Worm (Caenorhabditis elegans) whole organism, L2 larva: ENCODE results near the gene F09G2.1.

Experiments used
- C34F6.9 ChIP-seq: fragments of 150-350 bp; optimal IDR thresholded peaks from 2 replicates; lab custom pipeline; 2014; ENCODE audit warnings: missing biosample characterization, missing genetic modification characterization
- F13H6.1 ChIP-seq: sonication (generic microtip); optimal IDR thresholded peaks from 2 replicates; lab custom pipeline; 2016; ENCODE audit warnings: missing genetic modification characterization, missing compliant biosample characterization
- Y55F3AM.14 ChIP-seq: fragments of 200-800 bp; sonication (Bioruptor generic); optimal IDR thresholded peaks from 2 replicates; lab custom pipeline; 2018; ENCODE audit warnings: mild to moderate bottlenecking, missing genetic modification characterization, missing compliant biosample characterization
- ZK546.5 ChIP-seq: sonication (generic microtip); optimal IDR thresholded peaks from 2 replicates; lab custom pipeline; 2017; ENCODE audit warnings: missing biosample characterization, missing genetic modification characterization
- alr-1 ChIP-seq: fragments of 150-350 bp; optimal IDR thresholded peaks from 2 replicates; lab custom pipeline; 2014; ENCODE audit warnings: missing biosample characterization, missing genetic modification characterization
- aly-2 ChIP-seq: fragments of 150-350 bp; optimal IDR thresholded peaks from 2 replicates; lab custom pipeline; 2014; ENCODE audit warnings: missing biosample characterization, missing genetic modification characterization
- ama-1 ChIP-seq: fragments of 150-350 bp; optimal IDR thresholded peaks from 2 replicates; lab custom pipeline; 2018; ENCODE audit warnings: inconsistent platforms
- blmp-1 ChIP-seq: sonication (generic microtip); optimal IDR thresholded peaks from 2 replicates; lab custom pipeline; 2017; ENCODE audit warnings: missing genetic modification characterization, mild to moderate bottlenecking, missing compliant biosample characterization, antibody characterized with exemption, moderate library complexity; ENCODE audit not compliant: insufficient read depth
- ceh-16 ChIP-seq: fragments of 150-350 bp; optimal IDR thresholded peaks from 2 replicates; lab custom pipeline; 2014; ENCODE audit warnings: missing biosample characterization, missing genetic modification characterization
- ceh-82 ChIP-seq: fragments of 150-350 bp; optimal IDR thresholded peaks from 2 replicates; lab custom pipeline; 2014; ENCODE audit warnings: missing biosample characterization, missing genetic modification characterization
- crh-2 ChIP-seq: sonication (generic microtip); optimal IDR thresholded peaks from 2 replicates; lab custom pipeline; 2017; ENCODE audit warnings: missing biosample characterization, missing genetic modification characterization
- egl-27 ChIP-seq: sonication (generic microtip); optimal IDR thresholded peaks from 3 replicates; lab custom pipeline; 2017; ENCODE audit warnings: missing biosample characterization, missing genetic modification reagents, missing genetic modification characterization
- elt-1 ChIP-seq: fragments of 150-350 bp; optimal IDR thresholded peaks from 2 replicates; lab custom pipeline; 2014; ENCODE audit warnings: missing biosample characterization, missing genetic modification characterization
- elt-3 ChIP-seq: sonication (generic microtip); optimal IDR thresholded peaks from 2 replicates; lab custom pipeline; 2017; ENCODE audit warnings: missing biosample characterization, missing genetic modification characterization
- fos-1 ChIP-seq: fragments of 150-350 bp; optimal IDR thresholded peaks from 2 replicates; lab custom pipeline; 2014; ENCODE audit warnings: missing biosample characterization, missing genetic modification characterization
- gmeb-1 ChIP-seq: fragments of 150-350 bp; optimal IDR thresholded peaks from 2 replicates; lab custom pipeline; 2014; ENCODE audit warnings: missing biosample characterization, missing genetic modification characterization
- lin-11 ChIP-seq: fragments of 150-350 bp; sonication (generic microtip); optimal IDR thresholded peaks from 2 replicates; lab custom pipeline; 2014; ENCODE audit warnings: missing biosample characterization, missing genetic modification characterization, inconsistent platforms, mixed read lengths
- lin-13 ChIP-seq: fragments of 150-350 bp; optimal IDR thresholded peaks from 2 replicates; lab custom pipeline; 2014; ENCODE audit warnings: missing biosample characterization, missing genetic modification reagents, missing genetic modification characterization
- lin-39 ChIP-seq: fragments of 150-350 bp; optimal IDR thresholded peaks from 2 replicates; lab custom pipeline; 2014; ENCODE audit warnings: missing biosample characterization, missing genetic modification reagents, missing genetic modification characterization
- lsy-2 ChIP-seq, 2 experiments: fragments of 150-350 bp in 1 of 2; sonication (generic microtip) in 1 of 2; optimal IDR thresholded peaks; 2 replicates each; lab custom pipeline; 2014 to 2017; ENCODE audit warnings: missing biosample characterization in 2 of 2, missing genetic modification characterization in 2 of 2
- mab-5 ChIP-seq: fragments of 150-350 bp; optimal IDR thresholded peaks from 2 replicates; lab custom pipeline; 2014; ENCODE audit warnings: missing biosample characterization, missing genetic modification characterization
- mbf-1 ChIP-seq: sonication (generic microtip); optimal IDR thresholded peaks from 2 replicates; lab custom pipeline; 2017; ENCODE audit warnings: missing biosample characterization, missing genetic modification characterization
- nhr-10 ChIP-seq: sonication (generic microtip); optimal IDR thresholded peaks from 2 replicates; lab custom pipeline; 2017; ENCODE audit warnings: missing biosample characterization, missing genetic modification characterization
- nhr-12 ChIP-seq: fragments of 150-350 bp; optimal IDR thresholded peaks from 2 replicates; lab custom pipeline; 2014; ENCODE audit warnings: missing biosample characterization, missing genetic modification characterization
- nhr-129 ChIP-seq: fragments of 150-350 bp; optimal IDR thresholded peaks from 2 replicates; lab custom pipeline; 2014; ENCODE audit warnings: missing biosample characterization, missing genetic modification characterization
- nhr-21 ChIP-seq: fragments of 150-350 bp; optimal IDR thresholded peaks from 2 replicates; lab custom pipeline; 2014; ENCODE audit warnings: missing biosample characterization, missing genetic modification characterization
- nhr-23 ChIP-seq: fragments of 150-350 bp; optimal IDR thresholded peaks from 2 replicates; lab custom pipeline; 2014; ENCODE audit warnings: missing biosample characterization, missing genetic modification reagents, missing genetic modification characterization
- nhr-237 ChIP-seq: fragments of 150-350 bp; optimal IDR thresholded peaks from 2 replicates; lab custom pipeline; 2014; ENCODE audit warnings: missing biosample characterization, missing genetic modification characterization
- nhr-6 ChIP-seq: fragments of 150-350 bp; optimal IDR thresholded peaks from 2 replicates; lab custom pipeline; 2014; ENCODE audit warnings: missing biosample characterization, missing genetic modification characterization
- nhr-77 ChIP-seq: fragments of 150-350 bp; optimal IDR thresholded peaks from 2 replicates; lab custom pipeline; 2014; ENCODE audit warnings: missing biosample characterization, missing genetic modification characterization
- peb-1 ChIP-seq: fragments of 150-350 bp; optimal IDR thresholded peaks from 2 replicates; lab custom pipeline; 2014; ENCODE audit warnings: missing biosample characterization, missing genetic modification characterization
- sem-4 ChIP-seq: fragments of 150-350 bp; optimal IDR thresholded peaks from 2 replicates; lab custom pipeline; 2014; ENCODE audit warnings: missing biosample characterization, missing genetic modification reagents, missing genetic modification characterization
- skn-1 ChIP-seq: sonication (generic microtip); optimal IDR thresholded peaks from 2 replicates; lab custom pipeline; 2017; ENCODE audit warnings: missing biosample characterization, missing genetic modification characterization
- sma-3 ChIP-seq: sonication (generic microtip); optimal IDR thresholded peaks from 2 replicates; lab custom pipeline; 2016; ENCODE audit warnings: missing genetic modification reagents, missing genetic modification characterization, missing compliant biosample characterization
- sma-9 ChIP-seq, 2 experiments: fragments of 150-350 bp in 1 of 2; sonication (generic microtip) in 1 of 2; optimal IDR thresholded peaks; 2 replicates each; lab custom pipeline; 2014 to 2016; ENCODE audit warnings: missing genetic modification characterization in 2 of 2, mild to moderate bottlenecking in 1 of 2, missing biosample characterization in 1 of 2, missing compliant biosample characterization in 1 of 2, missing genetic modification reagents in 1 of 2, moderate library complexity in 1 of 2
- snpc-4 ChIP-seq: fragments of 150-350 bp; optimal IDR thresholded peaks from 2 replicates; lab custom pipeline; 2014; ENCODE audit warnings: missing biosample characterization, missing genetic modification characterization
- unc-39 ChIP-seq: fragments of 150-350 bp; optimal IDR thresholded peaks from 2 replicates; lab custom pipeline; 2014; ENCODE audit warnings: missing biosample characterization, missing genetic modification characterization
- unc-62 ChIP-seq: fragments of 150-350 bp; optimal IDR thresholded peaks from 2 replicates; lab custom pipeline; 2014; ENCODE audit warnings: missing biosample characterization, missing genetic modification reagents, missing genetic modification characterization
- ztf-1 ChIP-seq: fragments of 200-800 bp; sonication (Bioruptor generic); conservative IDR thresholded peaks from 2 replicates; pipeline ENCODE4 v1.3.6; 2022; ENCODE audit warnings: missing genetic modification characterization, missing compliant biosample characterization
- ztf-11 ChIP-seq: sonication (generic microtip); optimal IDR thresholded peaks from 2 replicates; lab custom pipeline; 2017; ENCODE audit warnings: missing biosample characterization, missing genetic modification characterization

F09G2.1 gene

ce11 chrV:7197036-7197435, 3.0 kb upstream of the F09G2.1 start:
- no peak for TF ChIP-seq lin-13 (GFP tag; lab: Kevin White, UChicago)
- TF ChIP-seq alr-1, result no peak
- no peak for TF ChIP-seq unc-62 (GFP tag; lab: Kevin White, UChicago)
- TF ChIP-seq crh-2 (tag; lab: Kevin White, UChicago), result no peak
- TF ChIP-seq mab-5 (tag; lab: Kevin White, UChicago), result no peak
- TF ChIP-seq gmeb-1, result no peak
- no peak for TF ChIP-seq ZK546.5
- no peak for TF ChIP-seq sma-3 (GFP tag; lab: Kevin White, UChicago)
- no peak for TF ChIP-seq nhr-77 (tag; lab: Kevin White, UChicago)
- TF ChIP-seq nhr-129 (tag; lab: Kevin White, UChicago), result no peak
- TF ChIP-seq elt-3 (tag; lab: Kevin White, UChicago), result no peak
- TF ChIP-seq lin-39 (tag; lab: Kevin White, UChicago), result no peak
- no peak for TF ChIP-seq ceh-16 (tag; lab: Kevin White, UChicago)

ce11 chrV:7198403-7198802, 1.6 kb upstream of the F09G2.1 start:
- TF ChIP-seq nhr-12 (tag; lab: Kevin White, UChicago), result no peak
- no peak for TF ChIP-seq unc-39 (tag; lab: Kevin White, UChicago)
- peak; percentile 14 for TF ChIP-seq sma-9 (GFP tag; optimal IDR thresholded peaks at IDR 0.05; lab: Kevin White, UChicago)
- no peak for TF ChIP-seq sma-9 (tag; optimal IDR thresholded peaks at IDR 0.05; lab: Kevin White, UChicago)
- TF ChIP-seq C34F6.9 (tag; lab: Kevin White, UChicago), result no peak
- TF ChIP-seq nhr-129 (tag; lab: Kevin White, UChicago), result peak; percentile 18
- no peak for TF ChIP-seq nhr-6 (tag; lab: Kevin White, UChicago)
- no peak for TF ChIP-seq egl-27
- TF ChIP-seq mab-5 (tag; lab: Kevin White, UChicago), result no peak
- no peak for TF ChIP-seq nhr-237
- peak; percentile 4 for TF ChIP-seq gmeb-1
- peak; percentile 65 for TF ChIP-seq ama-1 (lab: Kevin White, UChicago)
- no peak for TF ChIP-seq nhr-23 (tag; lab: Kevin White, UChicago)
- peak; percentile 20 for TF ChIP-seq F13H6.1 (tag; lab: Kevin White, UChicago)
- no peak for TF ChIP-seq ZK546.5
- TF ChIP-seq ceh-82, result no peak
- no peak for TF ChIP-seq Y55F3AM.14 (GFP tag; lab: Kevin White, UChicago)
- no peak for TF ChIP-seq unc-62 (GFP tag; lab: Kevin White, UChicago)
- peak; percentile 67 for TF ChIP-seq crh-2 (tag; lab: Kevin White, UChicago)
- TF ChIP-seq snpc-4, result no peak
- TF ChIP-seq sma-3 (GFP tag; lab: Kevin White, UChicago), result peak; percentile 6
- no peak for TF ChIP-seq sem-4 (tag; lab: Kevin White, UChicago)
- TF ChIP-seq ztf-11, result no peak
- TF ChIP-seq nhr-10 (tag; lab: Kevin White, UChicago), result no peak
- no peak for TF ChIP-seq mbf-1 (tag; lab: Kevin White, UChicago)
- peak; percentile 83 for TF ChIP-seq fos-1
- TF ChIP-seq skn-1, result no peak

DNA sequence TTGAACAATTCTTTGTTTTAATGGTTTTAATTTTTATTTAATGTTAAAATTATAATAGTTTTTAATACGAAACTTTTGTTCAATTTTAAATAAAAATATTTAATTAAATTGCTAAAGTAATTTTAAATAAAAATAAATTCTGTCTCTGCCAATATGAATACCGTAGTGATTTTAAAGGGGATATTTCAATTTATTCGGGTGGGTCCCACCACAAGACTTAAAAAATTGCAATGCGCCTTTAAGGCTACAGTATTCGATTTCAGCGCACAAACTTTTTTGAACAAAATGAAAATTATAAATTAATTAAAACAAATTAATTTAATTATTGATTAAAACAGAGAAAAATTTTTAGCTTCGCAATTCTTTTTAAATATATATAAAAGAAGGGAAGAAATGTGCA, 955 bp upstream of the F09G2.1 start:
- TF ChIP-seq peb-1, result no peak
- TF ChIP-seq blmp-1 (tag; lab: Kevin White, UChicago), result no peak
- TF ChIP-seq nhr-6 (tag; lab: Kevin White, UChicago), result no peak
- no peak for TF ChIP-seq lin-11 (tag; lab: Kevin White, UChicago)
- TF ChIP-seq aly-2 (tag; lab: Kevin White, UChicago), result no peak
- no peak for TF ChIP-seq nhr-10 (tag; lab: Kevin White, UChicago)
- no peak for TF ChIP-seq mbf-1 (tag; lab: Kevin White, UChicago)
- TF ChIP-seq mab-5 (tag; lab: Kevin White, UChicago), result no peak
- no peak for TF ChIP-seq lsy-2 (tag; optimal IDR thresholded peaks at IDR 0.05; lab: Kevin White, UChicago)
- TF ChIP-seq, all 48 proteins: peak for 0

ce11 chrV:7201353-7201752, 1.3 kb downstream of the F09G2.1 start:
- no peak for TF ChIP-seq nhr-6 (tag; lab: Kevin White, UChicago)
- no peak for TF ChIP-seq lin-11 (tag; lab: Kevin White, UChicago)
- TF ChIP-seq nhr-77 (tag; lab: Kevin White, UChicago), result no peak
- no peak for TF ChIP-seq elt-1 (tag; lab: Kevin White, UChicago)
- TF ChIP-seq egl-27, result no peak
- no peak for TF ChIP-seq Y55F3AM.14 (GFP tag; lab: Kevin White, UChicago)
- no peak for TF ChIP-seq mbf-1 (tag; lab: Kevin White, UChicago)
- TF ChIP-seq crh-2 (tag; lab: Kevin White, UChicago), result no peak
- no peak for TF ChIP-seq mab-5 (tag; lab: Kevin White, UChicago)
- no peak for TF ChIP-seq ztf-1 (GFP tag; lab: Robert Waterston, UW)
- no peak for TF ChIP-seq elt-3 (tag; lab: Kevin White, UChicago)
- TF ChIP-seq lin-13 (GFP tag; lab: Kevin White, UChicago), result no peak
- TF ChIP-seq C34F6.9 (tag; lab: Kevin White, UChicago), result no peak
- no peak for TF ChIP-seq nhr-21 (tag; lab: Kevin White, UChicago)
- no peak for TF ChIP-seq lin-39 (tag; lab: Kevin White, UChicago)
- no peak for TF ChIP-seq snpc-4
- TF ChIP-seq alr-1, result no peak
